Worm (Caenorhabditis elegans): ENCODE results near the gene pho-11.

- no peak for TF ChIP-seq fos-1 (tag; optimal IDR thresholded peaks at IDR 0.05)
- no peak for TF ChIP-seq nhr-47 (tag; optimal IDR thresholded peaks at IDR 0.05)
- TF ChIP-seq snpc-4 (tag; optimal IDR thresholded peaks at IDR 0.05): no peak
- TF ChIP-seq ceh-82 (tag; optimal IDR thresholded peaks at IDR 0.05): no peak
- TF ChIP-seq mab-9 (GFP tag; IDR thresholded peaks at IDR 0.05): no peak
- TF ChIP-seq grh-1 (GFP tag; IDR thresholded peaks at IDR 0.05): no peak
- TF ChIP-seq elt-2 (tag; optimal IDR thresholded peaks at IDR 0.05): no peak
- no peak for TF ChIP-seq nhr-28 (tag; optimal IDR thresholded peaks at IDR 0.05)
- no peak for TF ChIP-seq nhr-11 (tag; optimal IDR thresholded peaks at IDR 0.05)
- no peak for TF ChIP-seq lin-35 (GFP tag; optimal IDR thresholded peaks at IDR 0.05)
- no peak for TF ChIP-seq lin-39 (tag; optimal IDR thresholded peaks at IDR 0.05)
- TF ChIP-seq ets-5 (GFP tag; IDR thresholded peaks at IDR 0.05): no peak
Measured at ce11 chrII:9943837-9944236, 12.2 kb downstream of the pho-11 start, which contains the start of gene flad-1.

Measured in whole organism, L1 larva.